Fruit fly (Drosophila melanogaster): Measurements from ENCODE around the gene nocte.

The nocte gene

dm6 chrX:10474625-10475024, at the start of gene nocte (continued):
- TF ChIP-seq tll (GFP tag; optimal IDR thresholded peaks at IDR 0.05) (no peak), CG17912 (GFP tag; optimal IDR thresholded peaks at IDR 0.05) (no peak), dmrt11E (tag; optimal IDR thresholded peaks at IDR 0.05) (no peak), pum (GFP tag; optimal IDR thresholded peaks at IDR 0.05) (no peak), bbx (GFP tag; IDR thresholded peaks at IDR 0.05; ENCODE audit: partially characterized antibody) (no peak), CoRest (tag; optimal IDR thresholded peaks at IDR 0.05) (peak; percentile 30), CG14860 (GFP tag; IDR thresholded peaks at IDR 0.05; ENCODE audit: partially characterized antibody) (peak; percentile 37; the same call in 1 of the 3 replicates), CG18764 (GFP tag; optimal IDR thresholded peaks at IDR 0.05) (no peak), Xbp1 (GFP tag; optimal IDR thresholded peaks at IDR 0.05) (peak; percentile 31), CG1024 (GFP tag; IDR thresholded peaks at IDR 0.05) (no peak), CG31441 (GFP tag; IDR thresholded peaks at IDR 0.05) (no peak), CG15269 (tag; optimal IDR thresholded peaks at IDR 0.05) (no peak), CG17829 (tag; optimal IDR thresholded peaks at IDR 0.05) (peak; percentile 30), nerfin-2 (GFP tag; IDR thresholded peaks at IDR 0.05; ENCODE audit: partially characterized antibody) (0 out of 2 replicates have a peak, but pooled peaks have one; percentile 12), crol (GFP tag; IDR thresholded peaks at IDR 0.05) (no peak), sisA (GFP tag; IDR thresholded peaks at IDR 0.05) (no peak), CG12071 (GFP tag; optimal IDR thresholded peaks at IDR 0.05) (no peak), Hsf (GFP tag; optimal IDR thresholded peaks at IDR 0.05) (peak; percentile 36), CG18619 (GFP tag; optimal IDR thresholded peaks at IDR 0.05) (no peak), CG10267 (tag; optimal IDR thresholded peaks at IDR 0.05) (no peak), CG16863 (GFP tag; optimal IDR thresholded peaks at IDR 0.05) (no peak), dysf (GFP tag; IDR thresholded peaks at IDR 0.05) (no peak), CG11696 (GFP tag; IDR thresholded peaks at IDR 0.05) (no peak), tio (GFP tag; optimal IDR thresholded peaks at IDR 0.05) (no peak), hbn (GFP tag; IDR thresholded peaks at IDR 0.05; ENCODE audit: partially characterized antibody) (no peak), lola (GFP tag; optimal IDR thresholded peaks at IDR 0.05) (no peak), lab (GFP tag; optimal IDR thresholded peaks at IDR 0.05) (no peak), CG30403 (GFP tag; optimal IDR thresholded peaks at IDR 0.05) (peak; percentile 21), CG12299 (tag; optimal IDR thresholded peaks at IDR 0.05) (no peak), CG11560 (tag; IDR thresholded peaks at IDR 0.05) (no peak), gro (GFP tag; optimal IDR thresholded peaks at IDR 0.05) (peak; percentile 36), sug (tag; optimal IDR thresholded peaks at IDR 0.05) (peak; percentile 33), pita (GFP tag; optimal IDR thresholded peaks at IDR 0.05) (no peak), row (GFP tag; IDR thresholded peaks at IDR 0.05) (peak; percentile 55), dmrt99B (tag; optimal IDR thresholded peaks at IDR 0.05) (no peak), CG18262 (tag; optimal IDR thresholded peaks at IDR 0.05) (no peak), lilli (GFP tag; optimal IDR thresholded peaks at IDR 0.05) (peak; percentile 44), aop (GFP tag; IDR thresholded peaks at IDR 0.05) (no peak), CG9876 (GFP tag; optimal IDR thresholded peaks at IDR 0.05) (no peak), croc (GFP tag; conservative IDR thresholded peaks at IDR 0.05) (no peak), Taf1 (GFP tag; IDR thresholded peaks at IDR 0.05) (no peak), schlank (tag; optimal IDR thresholded peaks at IDR 0.05) (no peak), CG10959 (GFP tag; IDR thresholded peaks at IDR 0.05) (no peak), CG32532 (GFP tag; IDR thresholded peaks at IDR 0.05) (no peak), sima (GFP tag; optimal IDR thresholded peaks at IDR 0.05) (no peak), Ssrp (tag; optimal IDR thresholded peaks at IDR 0.05) (no peak), E2f1 (GFP tag; IDR thresholded peaks at IDR 0.05) (no peak), CG34422 (GFP tag; IDR thresholded peaks at IDR 0.05) (no peak), gce (GFP tag; IDR thresholded peaks at IDR 0.05) (no peak), unc-4 (GFP tag; IDR thresholded peaks at IDR 0.05; ENCODE audit: partially characterized antibody) (peak; percentile 48; the same call in 1 of the 2 replicates), BtbVII (GFP tag; optimal IDR thresholded peaks at IDR 0.05) (no peak)
